Worm (Caenorhabditis elegans): ENCODE results near the gene F13H8.12.

ce11 chrII:6219346-6219745 is 43.0 kb upstream of the F13H8.12 start, which contains the start of gene mks-2:
- TF ChIP-seq pqm-1 (tag; optimal IDR thresholded peaks at IDR 0.05): no peak
- TF ChIP-seq rnt-1 (tag; optimal IDR thresholded peaks at IDR 0.05): no peak
- TF ChIP-seq ceh-24 (tag; optimal IDR thresholded peaks at IDR 0.05): no peak
- TF ChIP-seq unc-3 (GFP tag; conservative IDR thresholded peaks at IDR 0.05): no peak
- no peak for TF ChIP-seq unc-3 (tag; optimal IDR thresholded peaks at IDR 0.05)
- TF ChIP-seq tbx-2 (tag; optimal IDR thresholded peaks at IDR 0.05): no peak
- no peak for TF ChIP-seq pha-4 (tag; optimal IDR thresholded peaks at IDR 0.05)
- TF ChIP-seq lin-11 (tag; optimal IDR thresholded peaks at IDR 0.05): no peak
- no peak for TF ChIP-seq ref-2 (tag; optimal IDR thresholded peaks at IDR 0.05)
- no peak for TF ChIP-seq ceh-19 (GFP tag; optimal IDR thresholded peaks at IDR 0.05)
- no peak for TF ChIP-seq dmd-4 (tag; optimal IDR thresholded peaks at IDR 0.05; ENCODE audit: borderline replicate concordance)
- TF ChIP-seq pat-9 (tag; optimal IDR thresholded peaks at IDR 0.05): no peak
